Fruit fly (Drosophila melanogaster) whole organism, embryonic: ENCODE data around the gene Or67d.
A peak's percentile ranks its signal among the peaks of the same experiment; 100 is the strongest.

Experiments
- ATbp ChIP-seq: fragments of 200-800 bp; sonication (Bioruptor generic); optimal IDR thresholded peaks from 2 replicates; lab custom pipeline; 2017; ENCODE audit warnings: missing biosample characterization, mild to moderate bottlenecking, missing genetic modification characterization, missing genetic modification reagents
- Adf1 ChIP-seq: fragments of 200-800 bp; sonication (Bioruptor generic); IDR thresholded peaks from 2 replicates; pipeline ENCODE4 v1.3.6; 2022; ENCODE audit warnings: missing biosample characterization, missing genetic modification characterization
- CG10209 ChIP-seq: fragments of 200-800 bp; sonication (Bioruptor generic); optimal IDR thresholded peaks from 3 replicates; lab custom pipeline; 2017; ENCODE audit warnings: missing biosample characterization, mild to moderate bottlenecking, missing genetic modification characterization, missing genetic modification reagents
- CG11398 ChIP-seq: fragments of 200-800 bp; sonication (Bioruptor generic); optimal IDR thresholded peaks from 2 replicates; lab custom pipeline; 2016; ENCODE audit warnings: missing biosample characterization, missing genetic modification characterization
- CG11504 ChIP-seq: fragments of 200-800 bp; sonication (Bioruptor generic); optimal IDR thresholded peaks from 3 replicates; lab custom pipeline; 2019; ENCODE audit warnings: missing biosample characterization, mild to moderate bottlenecking, missing genetic modification characterization, moderate library complexity
- CG1603 ChIP-seq: fragments of 200-800 bp; sonication (Bioruptor generic); optimal IDR thresholded peaks from 2 replicates; lab custom pipeline; 2019; ENCODE audit warnings: missing biosample characterization, mild to moderate bottlenecking, missing genetic modification characterization, moderate library complexity
- CG16863 ChIP-seq: fragments of 200-800 bp; sonication (Bioruptor generic); optimal IDR thresholded peaks from 3 replicates; lab custom pipeline; 2016; ENCODE audit warnings: missing biosample characterization, missing genetic modification characterization
- CG17186 ChIP-seq: fragments of 200-800 bp; sonication (Bioruptor generic); optimal IDR thresholded peaks from 3 replicates; lab custom pipeline; 2017; ENCODE audit warnings: missing biosample characterization, missing genetic modification reagents, missing genetic modification characterization
- CG17802 ChIP-seq: fragments of 200-800 bp; sonication (Bioruptor generic); optimal IDR thresholded peaks from 2 replicates; lab custom pipeline; 2018; ENCODE audit warnings: missing biosample characterization, mild to moderate bottlenecking, missing genetic modification characterization, moderate library complexity
- CG2129 ChIP-seq: fragments of 200-800 bp; sonication (Bioruptor generic); IDR thresholded peaks from 2 replicates; pipeline ENCODE4 v1.3.6; 2022; ENCODE audit warnings: missing biosample characterization, missing genetic modification characterization; ENCODE audit not compliant: partially characterized antibody
- CG2199 ChIP-seq: fragments of 200-800 bp; sonication (Bioruptor generic); IDR thresholded peaks from 3 replicates; pipeline ENCODE4 v1.3.6; 2022; ENCODE audit warnings: missing biosample characterization, missing genetic modification characterization
- CG31441 ChIP-seq: fragments of 200-800 bp; sonication (Bioruptor generic); IDR thresholded peaks from 2 replicates; pipeline ENCODE4 v1.3.6; 2022; ENCODE audit warnings: missing biosample characterization, missing genetic modification characterization
- CG3847 ChIP-seq: fragments of 200-800 bp; sonication (Bioruptor generic); IDR thresholded peaks from 2 replicates; pipeline ENCODE4 v1.3.6; 2022; ENCODE audit warnings: missing biosample characterization, missing genetic modification characterization
- CG6272 ChIP-seq: fragments of 200-800 bp; sonication (Bioruptor generic); IDR thresholded peaks from 2 replicates; pipeline ENCODE4 v1.3.6; 2022; ENCODE audit warnings: missing biosample characterization, missing genetic modification characterization
- CHES-1-like ChIP-seq: fragments of 200-800 bp; sonication (Bioruptor generic); optimal IDR thresholded peaks from 2 replicates; lab custom pipeline; 2016; ENCODE audit warnings: missing biosample characterization, missing genetic modification characterization
- Chrac-16 ChIP-seq: fragments of 200-800 bp; sonication (Bioruptor generic); optimal IDR thresholded peaks from 3 replicates; lab custom pipeline; 2016; ENCODE audit warnings: missing biosample characterization, missing genetic modification characterization
- D ChIP-seq, 2 experiments: fragments of 200-800 bp in 1 of 2; fragments of >200 bp in 1 of 2; sonication (Bioruptor generic) in 1 of 2; optimal IDR thresholded peaks; 2 replicates in 1 of 2; 3 replicates in 1 of 2; lab custom pipeline; 2017; ENCODE audit warnings: mild to moderate bottlenecking in 1 of 2, missing biosample characterization in 1 of 2, missing genetic modification characterization in 1 of 2, missing genetic modification reagents in 1 of 2
- Dfd ChIP-seq, 2 experiments: fragments of >200 bp; optimal IDR thresholded peaks; 2 replicates each; lab custom pipeline; 2017; ENCODE audit warnings: missing biosample characterization in 2 of 2, missing genetic modification characterization in 2 of 2
- Dip3 ChIP-seq: fragments of 200-800 bp; sonication (Bioruptor generic); optimal IDR thresholded peaks from 3 replicates; lab custom pipeline; 2016; ENCODE audit warnings: missing biosample characterization, missing genetic modification characterization
- E2f2 ChIP-seq: fragments of 200-800 bp; sonication (Bioruptor generic); IDR thresholded peaks from 2 replicates; pipeline ENCODE4 v1.3.6; 2022; ENCODE audit warnings: missing biosample characterization, missing genetic modification characterization
- Fer3 ChIP-seq: fragments of 200-800 bp; sonication (Bioruptor generic); optimal IDR thresholded peaks from 2 replicates; lab custom pipeline; 2018; ENCODE audit warnings: missing biosample characterization, mild to moderate bottlenecking, missing genetic modification characterization, moderate library complexity
- HmgD ChIP-seq: fragments of 200-800 bp; sonication (Bioruptor generic); optimal IDR thresholded peaks from 3 replicates; lab custom pipeline; 2016; ENCODE audit warnings: missing biosample characterization, missing genetic modification characterization
- Hr78 ChIP-seq, 2 experiments: fragments of 200-800 bp in 1 of 2; fragments of >200 bp in 1 of 2; sonication (Bioruptor generic) in 1 of 2; optimal IDR thresholded peaks; 2 replicates each; lab custom pipeline; 2017 to 2019; ENCODE audit warnings: missing biosample characterization in 2 of 2, missing genetic modification characterization in 2 of 2, mild to moderate bottlenecking in 1 of 2, moderate library complexity in 1 of 2
- Hsf ChIP-seq: fragments of 200-800 bp; sonication (Bioruptor generic); optimal IDR thresholded peaks from 3 replicates; lab custom pipeline; 2016; ENCODE audit warnings: missing biosample characterization, missing genetic modification characterization
- Jarid2 ChIP-seq: fragments of 200-800 bp; sonication (Bioruptor generic); optimal IDR thresholded peaks from 3 replicates; lab custom pipeline; 2017; ENCODE audit warnings: mild to moderate bottlenecking, missing biosample characterization, missing genetic modification reagents, missing genetic modification characterization
- Neu2 ChIP-seq: fragments of 200-800 bp; sonication (Bioruptor generic); optimal IDR thresholded peaks from 3 replicates; lab custom pipeline; 2016; ENCODE audit warnings: missing biosample characterization, missing genetic modification characterization, borderline replicate concordance
- amos ChIP-seq: fragments of 200-800 bp; sonication (Bioruptor generic); IDR thresholded peaks from 2 replicates; pipeline ENCODE4 v1.3.6; 2022; ENCODE audit warnings: missing biosample characterization, missing genetic modification characterization; ENCODE audit not compliant: partially characterized antibody
- aop ChIP-seq: fragments of 200-800 bp; sonication (Bioruptor generic); IDR thresholded peaks from 2 replicates; pipeline ENCODE4 v1.3.6; 2022; ENCODE audit warnings: missing biosample characterization, missing genetic modification characterization
- ap ChIP-seq: fragments of 200-800 bp; sonication (Bioruptor generic); IDR thresholded peaks from 2 replicates; pipeline ENCODE4 v1.3.6; 2022; ENCODE audit warnings: missing biosample characterization, missing genetic modification characterization
- bcd ChIP-seq: fragments of 200-800 bp; sonication (Bioruptor generic); optimal IDR thresholded peaks from 2 replicates; lab custom pipeline; 2017; ENCODE audit warnings: missing biosample characterization, mild to moderate bottlenecking, missing genetic modification characterization
- chif ChIP-seq, 2 experiments: fragments of 200-800 bp; sonication (Bioruptor generic); optimal IDR thresholded peaks; 3 replicates each; lab custom pipeline; 2016; ENCODE audit warnings: missing biosample characterization in 2 of 2, missing genetic modification characterization in 2 of 2
- ci ChIP-seq: fragments of 200-800 bp; sonication (Bioruptor generic); IDR thresholded peaks from 3 replicates; pipeline ENCODE4 v1.3.6; 2022; ENCODE audit warnings: missing biosample characterization, missing genetic modification characterization
- dan ChIP-seq: fragments of 200-800 bp; sonication (Bioruptor generic); IDR thresholded peaks from 2 replicates; pipeline ENCODE4 v1.3.6; 2022; ENCODE audit warnings: missing biosample characterization, missing genetic modification characterization
- danr ChIP-seq: fragments of 200-800 bp; sonication (Bioruptor generic); IDR thresholded peaks from 2 replicates; pipeline ENCODE4 v1.3.6; 2022; ENCODE audit warnings: missing biosample characterization, missing genetic modification characterization
- exex ChIP-seq: fragments of 200-800 bp; sonication (Bioruptor generic); optimal IDR thresholded peaks from 4 replicates; lab custom pipeline; 2018; ENCODE audit warnings: missing biosample characterization, mild to moderate bottlenecking, missing genetic modification characterization, moderate library complexity
- fd102C ChIP-seq: fragments of 200-800 bp; sonication (Bioruptor generic); optimal IDR thresholded peaks from 2 replicates; lab custom pipeline; 2018; ENCODE audit warnings: missing biosample characterization, mild to moderate bottlenecking, missing genetic modification characterization, moderate library complexity
- gfzf ChIP-seq: fragments of 200-800 bp; sonication (Bioruptor generic); optimal IDR thresholded peaks from 2 replicates; lab custom pipeline; 2016; ENCODE audit warnings: missing biosample characterization, mild to moderate bottlenecking, missing genetic modification characterization, moderate library complexity
- insv ChIP-seq, 2 experiments: fragments of 200-800 bp; sonication (Bioruptor generic); optimal IDR thresholded peaks; 3 replicates each; lab custom pipeline; 2016 to 2018; ENCODE audit warnings: missing biosample characterization in 2 of 2, missing genetic modification characterization in 2 of 2
- nerfin-1 ChIP-seq: fragments of 200-800 bp; sonication (Bioruptor generic); optimal IDR thresholded peaks from 3 replicates; lab custom pipeline; 2019; ENCODE audit warnings: missing biosample characterization, mild to moderate bottlenecking, missing genetic modification characterization, moderate library complexity
- org-1 ChIP-seq: fragments of 200-800 bp; sonication (Bioruptor generic); optimal IDR thresholded peaks from 2 replicates; lab custom pipeline; 2017; ENCODE audit warnings: missing biosample characterization, missing genetic modification characterization
- pho ChIP-seq: fragments of 200-800 bp; sonication (Bioruptor generic); optimal IDR thresholded peaks from 2 replicates; lab custom pipeline; 2016; ENCODE audit warnings: missing biosample characterization, missing genetic modification characterization
- ranshi ChIP-seq: fragments of 200-800 bp; sonication (Bioruptor generic); IDR thresholded peaks from 2 replicates; pipeline ENCODE4 v1.3.6; 2022; ENCODE audit warnings: missing biosample characterization, missing genetic modification characterization
- sc ChIP-seq, 3 experiments: fragments of >200 bp in 2 of 3; fragments of 200-800 bp in 1 of 3; sonication (Bioruptor generic) in 1 of 3; optimal IDR thresholded peaks; 2 replicates in 2 of 3; 3 replicates in 1 of 3; lab custom pipeline; 2017; ENCODE audit warnings: mild to moderate bottlenecking in 1 of 3, missing biosample characterization in 1 of 3, missing genetic modification characterization in 1 of 3, missing genetic modification reagents in 1 of 3
- sd ChIP-seq: fragments of 200-800 bp; sonication (Bioruptor generic); optimal IDR thresholded peaks from 3 replicates; lab custom pipeline; 2018; ENCODE audit warnings: missing biosample characterization, mild to moderate bottlenecking, missing genetic modification characterization, moderate library complexity
- seq ChIP-seq: fragments of 200-800 bp; sonication (Bioruptor generic); IDR thresholded peaks from 2 replicates; pipeline ENCODE4 v1.3.6; 2022; ENCODE audit warnings: missing biosample characterization, missing genetic modification characterization
- stc ChIP-seq: fragments of 200-800 bp; sonication (Bioruptor generic); IDR thresholded peaks from 2 replicates; pipeline ENCODE4 v1.3.6; 2022; ENCODE audit warnings: missing biosample characterization, missing genetic modification characterization
- stwl ChIP-seq: fragments of 200-800 bp; sonication (Bioruptor generic); optimal IDR thresholded peaks from 3 replicates; lab custom pipeline; 2018; ENCODE audit warnings: missing biosample characterization, mild to moderate bottlenecking, missing genetic modification characterization, moderate library complexity
- vnd ChIP-seq: fragments of 200-800 bp; sonication (Bioruptor generic); IDR thresholded peaks from 3 replicates; pipeline ENCODE4 v1.3.6; 2022; ENCODE audit warnings: missing biosample characterization, missing genetic modification characterization; ENCODE audit not compliant: partially characterized antibody
- wdn ChIP-seq: fragments of 200-800 bp; sonication (Bioruptor generic); IDR thresholded peaks from 2 replicates; pipeline ENCODE4 v1.3.6; 2022; ENCODE audit warnings: missing biosample characterization, missing genetic modification characterization
- zf30C ChIP-seq: fragments of 200-800 bp; sonication (Bioruptor generic); optimal IDR thresholded peaks from 3 replicates; lab custom pipeline; 2018; ENCODE audit warnings: missing biosample characterization, mild to moderate bottlenecking, missing genetic modification characterization

The Or67d gene

DNA sequence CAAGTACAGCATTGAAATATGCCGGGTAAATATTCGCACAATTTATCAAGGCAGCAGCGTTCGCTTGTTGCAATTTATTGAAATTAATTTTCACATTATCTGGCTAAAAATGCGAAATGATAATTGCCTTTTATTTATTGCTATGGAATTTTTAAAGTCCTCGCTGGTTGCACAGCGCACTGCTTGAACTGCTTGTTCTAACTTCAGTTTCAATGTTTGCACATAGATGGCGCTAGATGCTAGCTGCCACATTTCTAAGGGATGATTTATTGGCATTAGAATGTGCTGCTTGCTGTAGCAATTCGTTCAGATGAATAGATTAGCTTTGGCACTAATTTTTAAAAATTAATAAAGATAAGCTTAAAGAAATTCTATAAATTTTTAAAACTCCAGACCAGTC, 11.9 kb downstream of the Or67d start (continued):
- TF ChIP-seq Chrac-16: no peak
- TF ChIP-seq CG17802: no peak
- no peak for TF ChIP-seq ranshi (GFP tag; lab: Robert Waterston, UW)
- no peak for TF ChIP-seq CG17186 (GFP tag; lab: Kevin White, UChicago)
- TF ChIP-seq insv (GFP tag; optimal IDR thresholded peaks at IDR 0.05; lab: Kevin White, UChicago): no peak
- no peak for TF ChIP-seq CG16863
- no peak for TF ChIP-seq ap (GFP tag; lab: Robert Waterston, UW)
- TF ChIP-seq Adf1 (GFP tag; lab: Robert Waterston, UW): no peak
- TF ChIP-seq bcd (GFP tag; lab: Kevin White, UChicago): no peak
- no peak for TF ChIP-seq CG2129 (GFP tag; lab: Robert Waterston, UW)
- no peak for TF ChIP-seq gfzf
- TF ChIP-seq Hr78 (GFP tag; optimal IDR thresholded peaks at IDR 0.05; lab: Kevin White, UChicago): no peak
- peak in 1 of 2 experiments; percentile 86 for TF ChIP-seq Dfd (GFP tag; optimal IDR thresholded peaks at IDR 0.05; lab: Kevin White, UChicago)
- no peak for TF ChIP-seq wdn (GFP tag; lab: Robert Waterston, UW)
- TF ChIP-seq E2f2 (GFP tag; lab: Robert Waterston, UW): no peak
- no peak for TF ChIP-seq pho (GFP tag; lab: Kevin White, UChicago)
- peak; percentile 16 for TF ChIP-seq zf30C (GFP tag; lab: Kevin White, UChicago)
- TF ChIP-seq stwl (tag; lab: Kevin White, UChicago): peak; percentile 96
- TF ChIP-seq sd (tag; lab: Kevin White, UChicago): peak; percentile 58
- TF ChIP-seq CG1603: peak; percentile 24
- no peak for TF ChIP-seq ATbp
- TF ChIP-seq HmgD: peak; percentile 52
- TF ChIP-seq Hsf (GFP tag; lab: Kevin White, UChicago): no peak
- TF ChIP-seq Dip3: no peak
- peak; percentile 8 for TF ChIP-seq Jarid2 (GFP tag; lab: Kevin White, UChicago)
- no peak for TF ChIP-seq danr (GFP tag; lab: Robert Waterston, UW)
- TF ChIP-seq Neu2 (GFP tag; lab: Kevin White, UChicago): no peak
- TF ChIP-seq CG31441 (GFP tag; lab: Robert Waterston, UW): no peak
- TF ChIP-seq CG6272 (GFP tag; lab: Robert Waterston, UW): peak; percentile 13; the same call in 1 of the 2 replicates
- no peak for TF ChIP-seq exex (tag; lab: Kevin White, UChicago)
- TF ChIP-seq Fer3 (tag; lab: Kevin White, UChicago): no peak
- TF ChIP-seq sc (optimal IDR thresholded peaks at IDR 0.05; lab: Kevin White, UChicago): no peak
- TF ChIP-seq sc (GFP tag; optimal IDR thresholded peaks at IDR 0.05; lab: Kevin White, UChicago): no peak
- peak; percentile 73 for TF ChIP-seq nerfin-1 (tag; lab: Kevin White, UChicago)
- TF ChIP-seq amos: peak; percentile 29; the same call in 1 of the 2 replicates
- TF ChIP-seq aop (GFP tag; lab: Robert Waterston, UW): no peak
- TF ChIP-seq CG11504 (tag; lab: Kevin White, UChicago): peak; percentile 12
- no peak for TF ChIP-seq dan
- TF ChIP-seq org-1 (GFP tag; lab: Kevin White, UChicago): no peak
- no peak for TF ChIP-seq ci (GFP tag; lab: Robert Waterston, UW)
- TF ChIP-seq chif (GFP tag; optimal IDR thresholded peaks at IDR 0.05; lab: Kevin White, UChicago): peak in 1 of 2 experiments; percentile 54
- no peak for TF ChIP-seq D (optimal IDR thresholded peaks at IDR 0.05; lab: Kevin White, UChicago)
- TF ChIP-seq D (GFP tag; optimal IDR thresholded peaks at IDR 0.05; lab: Kevin White, UChicago): no peak
- TF ChIP-seq fd102C (GFP tag; lab: Kevin White, UChicago): no peak
- TF ChIP-seq seq (GFP tag; lab: Robert Waterston, UW): peak; percentile 54
- TF ChIP-seq stc (GFP tag; lab: Robert Waterston, UW): no peak
- no peak for TF ChIP-seq CG10209 (GFP tag; lab: Kevin White, UChicago)
- TF ChIP-seq CG2199 (GFP tag; lab: Robert Waterston, UW): peak; percentile 90
- TF ChIP-seq CG3847: no peak
- no peak for TF ChIP-seq CG11398 (GFP tag; lab: Kevin White, UChicago)
- no peak for TF ChIP-seq vnd (GFP tag; lab: Robert Waterston, UW)
- no peak for TF ChIP-seq CHES-1-like (GFP tag; lab: Kevin White, UChicago)
